Fruit fly (Drosophila melanogaster): Measurements from ENCODE around the gene Srp54.
A peak's percentile ranks its signal among the peaks of the same experiment; 100 is the strongest.

Srp54 gene

dm6 chr2L:9893183-9893582 lies 19.5 kb upstream of the Srp54 start, which contains the start of gene mtDNA-helicase (continued):
- no peak for TF ChIP-seq Deaf1 (tag; optimal IDR thresholded peaks at IDR 0.05)
- no peak for TF ChIP-seq CG7372 (GFP tag; IDR thresholded peaks at IDR 0.05)
- no peak for TF ChIP-seq tio (GFP tag; optimal IDR thresholded peaks at IDR 0.05)
- TF ChIP-seq CG9437 (GFP tag; optimal IDR thresholded peaks at IDR 0.05), result peak; percentile 23
- peak; percentile 5 for TF ChIP-seq CG12391 (tag; optimal IDR thresholded peaks at IDR 0.05)
- peak; percentile 77 for TF ChIP-seq dm (GFP tag; optimal IDR thresholded peaks at IDR 0.05)
- TF ChIP-seq amos (GFP tag; IDR thresholded peaks at IDR 0.05; ENCODE audit: partially characterized antibody), result peak; percentile 33; the same call in 1 of the 2 replicates
- TF ChIP-seq Dll (GFP tag; IDR thresholded peaks at IDR 0.05; ENCODE audit: partially characterized antibody), result peak; percentile 72; the same call in 3 of the 4 replicates
- TF ChIP-seq sd (tag; optimal IDR thresholded peaks at IDR 0.05), result peak; percentile 79
- TF ChIP-seq CG8359 (GFP tag; optimal IDR thresholded peaks at IDR 0.05; ENCODE audit: borderline replicate concordance), result no peak
- TF ChIP-seq CG10209 (GFP tag; optimal IDR thresholded peaks at IDR 0.05), result no peak
- peak; percentile 72 for TF ChIP-seq Dref (GFP tag; IDR thresholded peaks at IDR 0.05)
- peak; percentile 94 for TF ChIP-seq CG2116 (GFP tag; optimal IDR thresholded peaks at IDR 0.05)
- TF ChIP-seq fu2 (GFP tag; optimal IDR thresholded peaks at IDR 0.05), result no peak
- peak; percentile 65 for TF ChIP-seq CG13287 (GFP tag; IDR thresholded peaks at IDR 0.05; ENCODE audit: partially characterized antibody)
- no peak for TF ChIP-seq Atf-2 (GFP tag; optimal IDR thresholded peaks at IDR 0.05)
- TF ChIP-seq zen2 (GFP tag; IDR thresholded peaks at IDR 0.05; ENCODE audit: partially characterized antibody), result peak; percentile 39; the same call in 1 of the 3 replicates
- TF ChIP-seq Opbp (GFP tag; IDR thresholded peaks at IDR 0.05; ENCODE audit: partially characterized antibody), result peak; percentile 57; the same call in 1 of the 3 replicates
- peak; percentile 16 for TF ChIP-seq CG34376 (GFP tag; optimal IDR thresholded peaks at IDR 0.05)
- 0 out of 3 replicates have a peak, but pooled peaks have one; percentile 41 for TF ChIP-seq vnd (GFP tag; IDR thresholded peaks at IDR 0.05; ENCODE audit: partially characterized antibody)
- TF ChIP-seq Dek (tag; optimal IDR thresholded peaks at IDR 0.05), result no peak
- TF ChIP-seq grau (tag; optimal IDR thresholded peaks at IDR 0.05), result no peak
- TF ChIP-seq ewg (GFP tag; optimal IDR thresholded peaks at IDR 0.05), result no peak
- peak; percentile 42; the same call in 2 of the 3 replicates for TF ChIP-seq CG14860 (GFP tag; IDR thresholded peaks at IDR 0.05; ENCODE audit: partially characterized antibody)
- TF ChIP-seq Doc3 (GFP tag; IDR thresholded peaks at IDR 0.05; ENCODE audit: partially characterized antibody), result peak; percentile 51; the same call in 1 of the 3 replicates
- no peak for TF ChIP-seq Tbp (GFP tag; optimal IDR thresholded peaks at IDR 0.05)
- peak; percentile 41 for TF ChIP-seq HmgZ (tag; optimal IDR thresholded peaks at IDR 0.05)
- TF ChIP-seq CG15514 (GFP tag; optimal IDR thresholded peaks at IDR 0.05), result peak; percentile 5
- TF ChIP-seq sisA (GFP tag; IDR thresholded peaks at IDR 0.05), result no peak
- TF ChIP-seq nerfin-2 (GFP tag; IDR thresholded peaks at IDR 0.05; ENCODE audit: partially characterized antibody), result 0 out of 2 replicates have a peak, but pooled peaks have one; percentile 41
- peak; percentile 59 for TF ChIP-seq HLH4C (GFP tag; IDR thresholded peaks at IDR 0.05; ENCODE audit: partially characterized antibody)
- TF ChIP-seq sr (GFP tag; IDR thresholded peaks at IDR 0.05), result no peak
- no peak for TF ChIP-seq CG8924 (tag; optimal IDR thresholded peaks at IDR 0.05)
- peak; percentile 9 for TF ChIP-seq CG10267 (tag; optimal IDR thresholded peaks at IDR 0.05)
- no peak for TF ChIP-seq Xbp1 (GFP tag; optimal IDR thresholded peaks at IDR 0.05)
- no peak for TF ChIP-seq CG15073 (GFP tag; optimal IDR thresholded peaks at IDR 0.05)
- TF ChIP-seq unc-4 (GFP tag; IDR thresholded peaks at IDR 0.05; ENCODE audit: partially characterized antibody), result peak; percentile 56; the same call in 1 of the 2 replicates
- TF ChIP-seq cwo (GFP tag; optimal IDR thresholded peaks at IDR 0.05), result no peak
- peak; percentile 0 for TF ChIP-seq CG2120 (GFP tag; optimal IDR thresholded peaks at IDR 0.05)
- TF ChIP-seq knrl (GFP tag; IDR thresholded peaks at IDR 0.05; ENCODE audit: partially characterized antibody), result peak; percentile 41; the same call in 2 of the 3 replicates
- peak; percentile 91 for TF ChIP-seq E2f2 (GFP tag; IDR thresholded peaks at IDR 0.05)
- no peak for TF ChIP-seq cato (GFP tag; optimal IDR thresholded peaks at IDR 0.05; ENCODE audit: borderline replicate concordance)
- peak; percentile 38; the same call in 1 of the 3 replicates for TF ChIP-seq CG16813 (GFP tag; IDR thresholded peaks at IDR 0.05; ENCODE audit: partially characterized antibody)
- TF ChIP-seq mam (GFP tag; optimal IDR thresholded peaks at IDR 0.05), result no peak
- TF ChIP-seq CG10431 (GFP tag; optimal IDR thresholded peaks at IDR 0.05), result no peak
- TF ChIP-seq disco-r (GFP tag; optimal IDR thresholded peaks at IDR 0.05), result no peak
- peak; percentile 58 for TF ChIP-seq BEAF-32 (GFP tag; optimal IDR thresholded peaks at IDR 0.05)
- no peak for TF ChIP-seq Dad (GFP tag; optimal IDR thresholded peaks at IDR 0.05)

All from whole organism, embryonic.